Fruit fly (Drosophila melanogaster) whole organism, adult: ENCODE measurements around the gene COX7A.

ENCODE experiments used
- CG11617 ChIP-seq: fragments of 200-800 bp; sonication (Bioruptor generic); optimal IDR thresholded peaks from 2 replicates; lab custom pipeline; 2017; ENCODE audit warnings: mild to moderate bottlenecking, missing biosample characterization, missing genetic modification reagents, missing genetic modification characterization
- CG12768 ChIP-seq: fragments of 200-800 bp; sonication (Bioruptor generic); optimal IDR thresholded peaks from 2 replicates; lab custom pipeline; 2017; ENCODE audit warnings: missing biosample characterization, missing genetic modification characterization, mild to moderate bottlenecking, moderate library complexity, missing genetic modification reagents
- CG14711 ChIP-seq: fragments of 200-800 bp; sonication (Bioruptor generic); optimal IDR thresholded peaks from 2 replicates; lab custom pipeline; 2018; ENCODE audit warnings: missing biosample characterization, mild to moderate bottlenecking, missing genetic modification characterization, moderate library complexity
- CG1620 ChIP-seq: fragments of 200-800 bp; sonication (Bioruptor generic); optimal IDR thresholded peaks from 2 replicates; lab custom pipeline; 2016; ENCODE audit warnings: missing biosample characterization, missing genetic modification characterization
- CG33017 ChIP-seq: fragments of 200-800 bp; sonication (Bioruptor generic); optimal IDR thresholded peaks from 2 replicates; lab custom pipeline; 2018; ENCODE audit warnings: missing biosample characterization, mild to moderate bottlenecking, missing genetic modification characterization, moderate library complexity
- CG5204 ChIP-seq: fragments of 200-800 bp; sonication (Bioruptor generic); optimal IDR thresholded peaks from 2 replicates; lab custom pipeline; 2016; ENCODE audit warnings: missing biosample characterization, missing genetic modification characterization
- CG7045 ChIP-seq: fragments of 200-800 bp; sonication (Bioruptor generic); optimal IDR thresholded peaks from 2 replicates; lab custom pipeline; 2017; ENCODE audit warnings: missing biosample characterization, mild to moderate bottlenecking, missing genetic modification characterization
- CG7101 ChIP-seq: fragments of 200-800 bp; sonication (Bioruptor generic); optimal IDR thresholded peaks from 2 replicates; lab custom pipeline; 2018; ENCODE audit warnings: missing biosample characterization, mild to moderate bottlenecking, missing genetic modification characterization, moderate library complexity
- Clk ChIP-seq: fragments of 200-800 bp; sonication (Bioruptor generic); optimal IDR thresholded peaks from 2 replicates; lab custom pipeline; 2017; ENCODE audit warnings: missing biosample characterization, missing genetic modification characterization
- Crg-1 ChIP-seq: fragments of 200-800 bp; sonication (Bioruptor generic); optimal IDR thresholded peaks from 2 replicates; lab custom pipeline; 2016; ENCODE audit warnings: missing biosample characterization, missing genetic modification characterization
- Hr96 ChIP-seq: fragments of 200-800 bp; sonication (Bioruptor generic); optimal IDR thresholded peaks from 2 replicates; lab custom pipeline; 2016; ENCODE audit warnings: missing biosample characterization, missing genetic modification characterization
- Mnt ChIP-seq: fragments of 200-800 bp; sonication (Bioruptor generic); optimal IDR thresholded peaks from 2 replicates; lab custom pipeline; 2016; ENCODE audit warnings: missing biosample characterization, mild to moderate bottlenecking, missing genetic modification characterization
- bab1 ChIP-seq: fragments of 200-800 bp; sonication (Bioruptor generic); optimal IDR thresholded peaks from 3 replicates; lab custom pipeline; 2019; ENCODE audit warnings: missing biosample characterization, mild to moderate bottlenecking, missing genetic modification characterization, moderate library complexity
- cic ChIP-seq: fragments of 200-800 bp; sonication (Bioruptor generic); optimal IDR thresholded peaks from 2 replicates; lab custom pipeline; 2017; ENCODE audit warnings: missing biosample characterization, mild to moderate bottlenecking, missing genetic modification characterization, moderate library complexity
- cnc ChIP-seq, 2 experiments: fragments of >200 bp; optimal IDR thresholded peaks; 2 replicates each; lab custom pipeline; 2017
- kay ChIP-seq: fragments of 200-800 bp; sonication (Bioruptor generic); peaks from one replicate; lab custom pipeline; 2016; ENCODE audit warnings: missing biosample characterization, missing genetic modification characterization, borderline replicate concordance
- ovo ChIP-seq: fragments of 200-800 bp; sonication (Bioruptor generic); optimal IDR thresholded peaks from 2 replicates; lab custom pipeline; 2016; ENCODE audit warnings: missing biosample characterization, missing genetic modification characterization
- pad ChIP-seq: fragments of 200-800 bp; sonication (Bioruptor generic); optimal IDR thresholded peaks from 3 replicates; lab custom pipeline; 2017; ENCODE audit warnings: missing biosample characterization, missing genetic modification characterization, mild to moderate bottlenecking, moderate library complexity, missing genetic modification reagents
- tj ChIP-seq: fragments of 200-800 bp; sonication (Bioruptor generic); optimal IDR thresholded peaks from 3 replicates; lab custom pipeline; 2017; ENCODE audit warnings: missing biosample characterization, mild to moderate bottlenecking, missing genetic modification characterization, moderate library complexity
- toe ChIP-seq: fragments of 200-800 bp; sonication (Bioruptor generic); optimal IDR thresholded peaks from 2 replicates; lab custom pipeline; 2016; ENCODE audit warnings: missing biosample characterization, missing genetic modification characterization

Gene COX7A

dm6 chr3R:8355579-8355978 lies 14.7 kb upstream of the COX7A start:
- peak; percentile 0 for TF ChIP-seq CG7101 (tag; lab: Kevin White, UChicago)
- peak; percentile 18 for TF ChIP-seq bab1
- no peak for TF ChIP-seq CG12768 (GFP tag; lab: Kevin White, UChicago)
- peak; percentile 5 for TF ChIP-seq CG5204 (GFP tag; lab: Kevin White, UChicago)
- TF ChIP-seq pad (GFP tag; lab: Kevin White, UChicago) = no peak
- TF ChIP-seq Crg-1 = no peak
- TF ChIP-seq CG1620 = no peak
- peak; percentile 1 for TF ChIP-seq Hr96 (GFP tag; lab: Kevin White, UChicago)
- TF ChIP-seq CG14711 (tag; lab: Kevin White, UChicago) = peak; percentile 37

dm6 chr3R:8354969-8355368 lies 14.1 kb upstream of the COX7A start:
- peak; percentile 19 for TF ChIP-seq CG7045 (GFP tag; lab: Kevin White, UChicago)
- no peak for TF ChIP-seq CG33017 (tag; lab: Kevin White, UChicago)
- TF ChIP-seq CG12768 (GFP tag; lab: Kevin White, UChicago) = no peak
- peak; percentile 19 for TF ChIP-seq CG5204 (GFP tag; lab: Kevin White, UChicago)

DNA sequence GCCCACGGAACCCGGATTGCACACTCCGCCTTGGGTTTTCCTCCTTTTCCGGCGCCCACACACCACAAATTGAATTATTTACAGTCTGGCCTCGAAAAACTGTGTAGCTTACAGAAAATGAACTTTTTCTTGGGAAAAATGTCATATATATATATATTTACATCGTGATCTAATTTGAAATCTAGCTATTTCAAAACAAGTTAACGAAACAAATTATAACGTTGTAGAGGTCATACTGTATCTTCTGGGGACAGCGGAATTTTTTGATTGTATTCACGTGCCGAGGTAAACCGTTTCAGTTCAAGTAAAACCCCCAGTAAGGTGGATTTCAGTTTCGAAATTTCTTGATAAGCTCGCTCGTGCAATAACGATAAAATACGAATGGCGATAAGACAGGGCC lies 13.6 kb upstream of the COX7A start:
- no peak for TF ChIP-seq toe (GFP tag; lab: Kevin White, UChicago)
- TF ChIP-seq pad (GFP tag; lab: Kevin White, UChicago) = peak; percentile 27
- no peak for TF ChIP-seq Clk (GFP tag; lab: Kevin White, UChicago)
- TF ChIP-seq tj (GFP tag; lab: Kevin White, UChicago) = peak; percentile 72
- TF ChIP-seq bab1 = peak; percentile 80
- TF ChIP-seq CG1620 = no peak
- TF ChIP-seq CG5204 (GFP tag; lab: Kevin White, UChicago) = no peak
- TF ChIP-seq CG11617 (GFP tag; lab: Kevin White, UChicago) = no peak
- TF ChIP-seq CG7101 (tag; lab: Kevin White, UChicago) = peak; percentile 76
- TF ChIP-seq CG33017 (tag; lab: Kevin White, UChicago) = peak; percentile 55
- TF ChIP-seq ovo = no peak
- TF ChIP-seq Hr96 (GFP tag; lab: Kevin White, UChicago) = no peak
- TF ChIP-seq cnc (optimal IDR thresholded peaks at IDR 0.05; lab: Kevin White, UChicago) = no peak
- TF ChIP-seq kay (GFP tag; lab: Kevin White, UChicago) = peak; percentile 90
- no peak for TF ChIP-seq CG12768 (GFP tag; lab: Kevin White, UChicago)
- no peak for TF ChIP-seq Crg-1
- TF ChIP-seq CG7045 (GFP tag; lab: Kevin White, UChicago) = no peak
- TF ChIP-seq Mnt (GFP tag; lab: Kevin White, UChicago) = no peak
- peak; percentile 32 for TF ChIP-seq cic
- peak; percentile 77 for TF ChIP-seq CG14711 (tag; lab: Kevin White, UChicago)

dm6 chr3R:8353994-8354393 lies 13.2 kb upstream of the COX7A start:
- TF ChIP-seq CG7045 (GFP tag; lab: Kevin White, UChicago) = no peak
- no peak for TF ChIP-seq Clk (GFP tag; lab: Kevin White, UChicago)
- TF ChIP-seq cnc (optimal IDR thresholded peaks at IDR 0.05; lab: Kevin White, UChicago) = no peak
- TF ChIP-seq kay (GFP tag; lab: Kevin White, UChicago) = no peak
- peak; percentile 94 for TF ChIP-seq CG12768 (GFP tag; lab: Kevin White, UChicago)
- TF ChIP-seq bab1 = no peak
- peak; percentile 39 for TF ChIP-seq CG5204 (GFP tag; lab: Kevin White, UChicago)
- TF ChIP-seq toe (GFP tag; lab: Kevin White, UChicago) = peak; percentile 45
- no peak for TF ChIP-seq CG11617 (GFP tag; lab: Kevin White, UChicago)
- TF ChIP-seq CG1620 = no peak
- TF ChIP-seq Hr96 (GFP tag; lab: Kevin White, UChicago) = peak; percentile 67

dm6 chr3R:8352961-8353728 lies 12.3 kb upstream of the COX7A start:
- peak; percentile 40 for TF ChIP-seq toe (GFP tag; lab: Kevin White, UChicago)
- no peak for TF ChIP-seq CG33017 (tag; lab: Kevin White, UChicago)
- TF ChIP-seq kay (GFP tag; lab: Kevin White, UChicago) = peak; percentile 92
- peak; percentile 51 for TF ChIP-seq Mnt (GFP tag; lab: Kevin White, UChicago)
- no peak for TF ChIP-seq CG11617 (GFP tag; lab: Kevin White, UChicago)
- peak; percentile 43 for TF ChIP-seq CG12768 (GFP tag; lab: Kevin White, UChicago)
- TF ChIP-seq CG7045 (GFP tag; lab: Kevin White, UChicago) = no peak
- peak; percentile 62 for TF ChIP-seq tj (GFP tag; lab: Kevin White, UChicago)
- TF ChIP-seq cic = peak; percentile 92

DNA sequence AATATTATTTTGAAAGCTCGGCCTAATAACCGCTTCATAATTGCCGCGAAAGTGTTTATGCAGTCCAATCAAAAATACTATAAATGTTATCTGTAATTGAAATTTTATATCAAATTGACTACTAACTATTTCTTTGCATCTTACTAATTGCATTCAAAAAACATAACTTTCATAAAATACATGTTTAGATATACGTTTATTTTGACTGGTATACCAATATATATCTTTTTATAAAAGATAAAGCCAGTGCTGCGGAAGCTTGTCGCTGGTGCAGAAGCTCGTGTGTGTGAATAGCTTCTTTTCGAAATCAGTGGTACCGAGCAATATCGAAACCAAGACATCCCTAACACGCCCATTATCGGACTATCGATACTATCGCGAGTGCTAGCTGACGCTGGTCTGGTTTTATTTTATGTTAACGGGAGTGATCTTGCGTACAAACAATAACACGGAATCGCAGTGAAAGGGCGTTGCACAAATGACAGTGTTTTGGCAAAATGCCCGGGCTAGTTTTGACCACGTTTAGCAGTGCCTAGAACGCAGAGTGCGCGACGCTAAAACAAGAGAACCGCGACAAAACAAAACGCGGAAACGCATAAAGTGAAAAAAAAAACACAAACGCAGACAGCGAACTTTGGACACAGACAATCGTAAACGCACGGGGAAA lies 8.7 kb upstream of the COX7A start, which contains the start of gene Atg13:
Atg13 (plus strand) TSS at position 367 of the 667 bp plus-strand sequence.
- TF ChIP-seq CG11617 (GFP tag; lab: Kevin White, UChicago) = peak; percentile 45
- no peak for TF ChIP-seq CG7045 (GFP tag; lab: Kevin White, UChicago)
- TF ChIP-seq CG12768 (GFP tag; lab: Kevin White, UChicago) = peak; percentile 69
- no peak for TF ChIP-seq cnc (optimal IDR thresholded peaks at IDR 0.05; lab: Kevin White, UChicago)
- TF ChIP-seq CG7101 (tag; lab: Kevin White, UChicago) = peak; percentile 7
- no peak for TF ChIP-seq kay (GFP tag; lab: Kevin White, UChicago)
- TF ChIP-seq Hr96 (GFP tag; lab: Kevin White, UChicago) = no peak
- no peak for TF ChIP-seq Clk (GFP tag; lab: Kevin White, UChicago)
- peak; percentile 14 for TF ChIP-seq cic
- TF ChIP-seq bab1 = peak; percentile 46
- peak; percentile 18 for TF ChIP-seq pad (GFP tag; lab: Kevin White, UChicago)
- TF ChIP-seq tj (GFP tag; lab: Kevin White, UChicago) = peak; percentile 45
- TF ChIP-seq CG5204 (GFP tag; lab: Kevin White, UChicago) = no peak
- TF ChIP-seq toe (GFP tag; lab: Kevin White, UChicago) = peak; percentile 63
- TF ChIP-seq CG1620 = peak; percentile 56
- no peak for TF ChIP-seq Crg-1
- TF ChIP-seq Mnt (GFP tag; lab: Kevin White, UChicago) = peak; percentile 21
- no peak for TF ChIP-seq ovo
- no peak for TF ChIP-seq CG33017 (tag; lab: Kevin White, UChicago)
- no peak for TF ChIP-seq CG14711 (tag; lab: Kevin White, UChicago)
